Worm (Caenorhabditis elegans): ENCODE data around the gene F58A6.2.
"Not testable (repeated sequence)": the region's sequence is repeated elsewhere in the genome, so short reads cannot be mapped to it uniquely, and the experiment has no call there.

- TF ChIP-seq him-1, dao-5 (tag; optimal IDR thresholded peaks at IDR 0.05): not testable (repeated sequence)
Measured at ce11 chrII:5115235-5115634, 21.3 kb upstream of the F58A6.2 start, which contains the start of gene msp-74.

Measured in whole organism, L4/young adult.